Worm (Caenorhabditis elegans): ENCODE results near the gene F34H10.3.

The F34H10.3 gene

DNA sequence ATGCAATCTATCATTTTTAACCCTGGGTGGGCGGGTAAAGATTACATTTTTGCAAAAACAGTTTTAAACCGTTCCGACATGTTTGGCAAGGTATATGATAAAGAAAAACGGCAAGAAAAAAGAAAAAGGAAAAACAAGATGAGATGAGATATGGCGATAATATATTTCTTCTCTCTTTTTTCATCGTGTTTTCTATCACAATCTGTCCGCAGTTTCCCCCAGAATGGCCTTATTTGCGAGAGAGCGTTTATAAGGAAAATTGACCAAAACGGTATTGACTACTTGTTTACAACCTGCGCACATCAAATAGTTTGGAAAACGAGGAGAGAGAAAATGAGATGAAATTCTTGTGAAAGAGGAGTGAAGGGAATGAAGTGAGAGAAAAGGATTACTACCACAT, 32.6 kb upstream of the F34H10.3 start:
- TF ChIP-seq med-1 (GFP tag; optimal IDR thresholded peaks at IDR 0.05; ENCODE audit: insufficient read depth) (no peak), cog-1 (tag; optimal IDR thresholded peaks at IDR 0.05) (peak; percentile 5)

DNA sequence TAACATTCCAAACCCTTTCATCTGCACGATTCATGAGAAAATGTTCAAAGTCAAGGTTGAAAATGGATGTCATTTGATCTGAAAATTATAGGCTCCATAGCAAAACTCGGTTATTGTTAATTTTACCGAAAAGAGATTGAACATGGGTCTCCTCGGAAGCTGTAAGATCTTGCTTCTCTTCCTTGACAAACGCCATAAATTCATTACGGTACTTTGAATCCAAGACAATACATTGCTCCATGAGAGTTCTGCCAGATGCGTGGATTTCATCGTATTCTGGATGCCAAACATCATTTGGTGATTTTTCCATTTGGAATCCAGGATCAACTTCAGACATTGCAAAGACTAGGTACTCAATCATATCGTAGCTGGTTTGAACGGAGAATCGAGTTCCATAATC, 31.1 kb upstream of the F34H10.3 start:
- no peak for TF ChIP-seq T22C8.4 (GFP tag; IDR thresholded peaks at IDR 0.05)
- TF ChIP-seq klf-2 (GFP tag; conservative IDR thresholded peaks at IDR 0.05) = no peak
- TF ChIP-seq ztf-23 (GFP tag; IDR thresholded peaks at IDR 0.05) = no peak
- no peak for TF ChIP-seq tab-1 (GFP tag; IDR thresholded peaks at IDR 0.05)

DNA sequence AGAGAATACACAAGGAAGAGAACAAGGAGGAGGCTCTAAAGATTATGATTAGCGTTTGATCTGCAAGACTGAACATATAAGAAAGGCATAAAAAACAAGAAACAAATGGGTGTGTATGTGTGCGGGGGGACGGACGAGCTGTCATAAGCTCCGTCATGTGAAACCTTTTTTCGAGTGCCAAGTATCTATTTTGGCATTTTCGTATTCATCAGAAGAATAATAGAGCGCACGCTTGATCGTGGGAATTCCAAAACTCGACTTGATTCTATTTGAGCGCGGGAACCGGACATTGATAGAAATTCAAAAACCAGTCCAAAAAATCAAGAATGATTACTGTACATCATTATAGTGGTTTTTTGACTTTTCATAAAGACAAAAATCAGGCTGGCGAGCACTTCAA, 21.9 kb upstream of the F34H10.3 start:
- TF ChIP-seq ref-1 (GFP tag; conservative IDR thresholded peaks at IDR 0.05) (no peak), ztf-23 (GFP tag; IDR thresholded peaks at IDR 0.05) (no peak), klf-2 (GFP tag; conservative IDR thresholded peaks at IDR 0.05) (no peak)

DNA sequence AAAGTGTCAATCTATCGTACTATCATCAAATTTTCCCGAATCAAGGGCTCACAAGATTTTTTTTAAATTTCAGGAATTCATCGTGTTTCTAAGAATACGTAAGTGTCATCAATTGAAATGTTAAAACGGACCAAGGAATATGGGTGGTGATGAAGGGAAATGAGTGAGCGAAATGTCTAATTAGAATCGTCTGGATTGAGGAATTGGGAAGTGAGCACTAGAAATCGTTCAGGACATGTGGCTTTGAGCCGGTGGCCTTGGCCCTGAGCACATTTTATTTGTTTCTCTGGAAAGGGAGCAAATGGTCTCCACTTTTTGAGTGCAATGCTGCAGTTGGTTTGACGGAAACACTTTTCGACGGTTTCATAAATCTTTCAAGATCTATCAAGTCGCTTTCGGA, 19.4 kb upstream of the F34H10.3 start:
- no peak for TF ChIP-seq ztf-23 (GFP tag; IDR thresholded peaks at IDR 0.05)
- TF ChIP-seq med-1 (GFP tag; optimal IDR thresholded peaks at IDR 0.05; ENCODE audit: insufficient read depth) = no peak
- no peak for TF ChIP-seq ztf-29 (GFP tag; IDR thresholded peaks at IDR 0.05)
- TF ChIP-seq T22C8.4 (GFP tag; IDR thresholded peaks at IDR 0.05) = no peak
- no peak for TF ChIP-seq tab-1 (GFP tag; IDR thresholded peaks at IDR 0.05)
- no peak for TF ChIP-seq klf-2 (GFP tag; conservative IDR thresholded peaks at IDR 0.05)
- TF ChIP-seq cog-1 (tag; optimal IDR thresholded peaks at IDR 0.05) = no peak

DNA sequence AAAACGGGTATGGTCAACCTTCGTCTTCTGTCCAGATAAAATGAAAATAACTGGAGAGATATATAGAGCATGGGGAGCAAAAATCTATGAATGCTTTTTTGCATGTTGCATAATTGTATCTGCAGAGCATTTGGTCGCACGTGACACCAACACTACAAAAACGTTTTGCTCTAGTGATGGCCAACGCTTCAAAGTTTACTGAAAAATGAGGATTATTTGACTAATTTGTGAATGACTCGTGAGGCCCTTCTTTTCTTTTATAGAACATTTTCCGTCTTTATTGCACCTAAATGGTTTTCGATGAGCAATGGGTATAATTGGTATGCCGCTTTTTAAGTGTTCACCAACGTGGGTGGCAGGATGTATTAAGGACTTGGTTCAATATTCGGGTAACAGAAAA, 18.7 kb upstream of the F34H10.3 start:
- TF ChIP-seq ref-1 (GFP tag; conservative IDR thresholded peaks at IDR 0.05) = no peak
- no peak for TF ChIP-seq T22C8.4 (GFP tag; IDR thresholded peaks at IDR 0.05)
- TF ChIP-seq med-1 (GFP tag; optimal IDR thresholded peaks at IDR 0.05; ENCODE audit: insufficient read depth) = no peak
- TF ChIP-seq ztf-23 (GFP tag; IDR thresholded peaks at IDR 0.05) = no peak
- TF ChIP-seq tab-1 (GFP tag; IDR thresholded peaks at IDR 0.05) = no peak
- no peak for TF ChIP-seq flt-1 (GFP tag; IDR thresholded peaks at IDR 0.05)
- TF ChIP-seq ztf-29 (GFP tag; IDR thresholded peaks at IDR 0.05) = no peak
- TF ChIP-seq klf-2 (GFP tag; conservative IDR thresholded peaks at IDR 0.05) = no peak
- TF ChIP-seq cog-1 (tag; optimal IDR thresholded peaks at IDR 0.05) = no peak

DNA sequence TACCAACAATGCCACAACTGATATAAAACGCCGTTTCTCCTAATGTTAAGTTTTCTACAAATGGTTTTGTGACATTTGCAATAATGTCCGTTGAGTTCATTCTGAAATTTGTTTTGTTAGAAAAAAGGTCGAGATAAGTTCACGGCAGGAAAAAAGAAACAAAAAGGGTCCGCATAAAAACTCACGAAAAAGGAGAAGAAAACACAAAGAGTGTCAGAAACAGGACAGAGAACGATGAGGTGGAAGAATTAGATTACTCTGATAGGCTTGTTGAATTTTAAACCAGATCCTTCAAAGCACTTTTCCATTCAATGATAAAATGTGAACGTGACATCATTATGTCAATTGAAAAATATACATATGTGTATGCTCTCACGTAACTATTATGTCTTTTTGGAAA, 18.2 kb upstream of the F34H10.3 start, which contains the start of gene aex-2:
Gene aex-2 (minus strand): TSS at position 101 of the 400 bp plus-strand sequence.
- TF ChIP-seq tab-1 (GFP tag; IDR thresholded peaks at IDR 0.05) (no peak), klf-2 (GFP tag; conservative IDR thresholded peaks at IDR 0.05) (no peak), ztf-29 (GFP tag; IDR thresholded peaks at IDR 0.05) (no peak), T22C8.4 (GFP tag; IDR thresholded peaks at IDR 0.05) (no peak), med-1 (GFP tag; optimal IDR thresholded peaks at IDR 0.05; ENCODE audit: insufficient read depth) (no peak), cog-1 (tag; optimal IDR thresholded peaks at IDR 0.05) (no peak), flt-1 (GFP tag; IDR thresholded peaks at IDR 0.05) (no peak), ref-1 (GFP tag; conservative IDR thresholded peaks at IDR 0.05) (no peak), ztf-23 (GFP tag; IDR thresholded peaks at IDR 0.05) (no peak)

DNA sequence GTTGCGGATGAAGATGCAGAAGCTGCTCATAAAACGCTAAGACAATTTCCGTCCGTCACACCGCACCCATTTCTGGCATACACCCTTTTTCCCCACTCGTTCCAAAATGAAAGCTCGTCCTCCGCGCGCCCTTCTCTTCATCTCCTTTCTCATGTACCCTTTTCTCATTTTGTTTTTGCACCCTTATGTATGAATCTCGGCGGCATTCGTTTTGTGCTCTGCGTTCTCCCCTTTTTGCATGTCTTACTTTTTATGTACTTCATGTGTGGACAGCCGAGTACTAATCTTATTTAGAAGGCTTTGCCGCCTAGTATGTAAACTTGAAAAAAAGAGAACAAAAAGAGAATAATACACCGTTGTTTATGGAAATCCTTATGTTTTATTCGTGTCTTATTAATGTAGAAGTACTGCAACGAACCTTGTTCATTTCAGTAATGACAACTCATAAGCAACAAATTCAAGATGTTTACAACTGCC, 13.3 kb upstream of the F34H10.3 start, which contains the start of gene F34H10.4:
Gene F34H10.4 (plus strand): TSS at position 427 of the 477 bp plus-strand sequence.
- TF ChIP-seq ztf-23 (GFP tag; IDR thresholded peaks at IDR 0.05) = no peak
- TF ChIP-seq med-1 (GFP tag; optimal IDR thresholded peaks at IDR 0.05; ENCODE audit: insufficient read depth) = no peak
- TF ChIP-seq ztf-29 (GFP tag; IDR thresholded peaks at IDR 0.05) = no peak

DNA sequence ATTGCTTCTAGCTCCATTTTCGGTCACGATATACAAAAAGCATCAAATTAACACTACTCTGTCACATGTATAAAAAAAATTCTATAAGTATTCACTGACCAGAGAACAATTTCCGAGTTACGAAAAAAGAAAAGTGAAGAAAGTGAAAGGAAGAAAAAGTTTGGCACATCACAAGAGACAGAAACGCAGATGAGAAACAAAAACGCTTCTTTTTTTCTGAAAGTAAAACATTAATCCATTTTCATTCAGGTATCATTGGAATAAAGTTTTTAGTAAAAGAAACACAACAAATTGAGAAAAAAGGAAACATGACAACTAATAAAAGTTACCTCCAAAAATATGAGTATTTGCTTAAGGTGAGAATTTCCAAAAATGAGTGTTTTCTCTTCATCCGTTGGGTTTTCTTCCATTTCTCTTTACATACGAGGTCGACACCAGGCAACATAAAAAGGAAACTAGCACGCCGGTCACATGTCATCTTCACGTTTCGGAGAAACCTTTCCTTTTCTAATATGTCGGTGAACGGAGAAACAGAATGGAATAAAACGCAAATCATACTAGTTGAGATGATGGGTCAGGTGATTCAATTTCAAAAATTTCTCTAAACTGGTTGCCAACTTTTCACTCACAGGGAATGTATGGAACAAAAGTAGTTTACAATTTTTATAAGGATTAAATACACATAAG, 8.1 kb upstream of the F34H10.3 start:
- TF ChIP-seq tab-1 (GFP tag; IDR thresholded peaks at IDR 0.05) = no peak
- TF ChIP-seq T22C8.4 (GFP tag; IDR thresholded peaks at IDR 0.05) = no peak
- no peak for TF ChIP-seq klf-2 (GFP tag; conservative IDR thresholded peaks at IDR 0.05)
- TF ChIP-seq ztf-23 (GFP tag; IDR thresholded peaks at IDR 0.05) = no peak
- no peak for TF ChIP-seq flt-1 (GFP tag; IDR thresholded peaks at IDR 0.05)
- TF ChIP-seq med-1 (GFP tag; optimal IDR thresholded peaks at IDR 0.05; ENCODE audit: insufficient read depth) = no peak
- TF ChIP-seq ztf-29 (GFP tag; IDR thresholded peaks at IDR 0.05) = no peak
- TF ChIP-seq ref-1 (GFP tag; conservative IDR thresholded peaks at IDR 0.05) = no peak
- no peak for TF ChIP-seq cog-1 (tag; optimal IDR thresholded peaks at IDR 0.05)

DNA sequence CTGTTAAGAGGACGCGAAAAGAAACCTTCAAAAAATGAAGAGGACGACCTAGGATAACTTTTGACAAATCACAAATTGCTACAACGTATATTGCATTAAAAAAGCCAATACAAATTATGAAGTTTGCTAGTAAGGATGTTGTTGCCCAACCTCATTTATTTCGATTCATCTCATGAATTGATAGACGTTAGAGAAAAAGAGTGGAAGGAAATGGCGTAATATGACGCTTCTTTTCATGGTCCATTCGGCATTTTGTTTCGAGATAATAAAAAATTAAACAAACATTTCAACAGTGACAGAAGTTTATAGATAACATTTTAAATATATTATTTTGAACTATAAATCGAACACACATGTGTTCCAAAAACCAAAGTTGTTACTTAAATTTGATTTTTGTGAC, 6.1 kb upstream of the F34H10.3 start:
- TF ChIP-seq klf-2 (GFP tag; conservative IDR thresholded peaks at IDR 0.05) (no peak), cog-1 (tag; optimal IDR thresholded peaks at IDR 0.05) (no peak)

DNA sequence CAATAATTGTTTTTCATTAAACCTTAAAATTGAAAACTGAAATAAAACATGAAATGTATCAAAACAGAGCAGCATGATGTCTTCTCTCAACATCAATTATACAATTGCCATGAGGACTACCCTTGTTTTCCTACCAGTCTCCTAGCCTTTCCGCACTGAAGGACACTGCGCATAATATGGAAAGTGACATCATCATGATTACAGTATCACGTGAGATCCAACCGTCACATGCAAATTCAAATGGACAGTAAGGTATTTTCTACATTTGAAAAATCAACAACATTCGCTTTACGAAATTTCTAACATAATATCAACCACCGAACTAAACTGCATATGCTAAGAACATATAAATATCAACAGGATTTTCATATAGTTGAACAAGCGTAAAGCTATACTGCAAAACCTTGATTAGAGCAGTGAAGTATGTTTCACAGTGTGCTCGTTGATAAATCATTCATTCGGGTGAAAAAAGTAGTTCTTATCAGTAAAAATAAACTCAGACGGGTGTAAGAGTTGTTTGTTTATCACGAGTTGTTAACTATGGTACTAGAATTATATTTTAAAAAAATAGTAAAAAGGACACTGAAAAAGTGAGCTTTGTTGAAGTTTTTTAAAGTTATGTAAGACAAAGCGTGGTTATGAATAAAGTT, 4.1 kb upstream of the F34H10.3 start:
- no peak for TF ChIP-seq T22C8.4 (GFP tag; IDR thresholded peaks at IDR 0.05)
- TF ChIP-seq ref-1 (GFP tag; conservative IDR thresholded peaks at IDR 0.05) = no peak
- no peak for TF ChIP-seq ztf-29 (GFP tag; IDR thresholded peaks at IDR 0.05)
- TF ChIP-seq flt-1 (GFP tag; IDR thresholded peaks at IDR 0.05) = no peak
- no peak for TF ChIP-seq cog-1 (tag; optimal IDR thresholded peaks at IDR 0.05)
- no peak for TF ChIP-seq ztf-23 (GFP tag; IDR thresholded peaks at IDR 0.05)
- no peak for TF ChIP-seq tab-1 (GFP tag; IDR thresholded peaks at IDR 0.05)
- no peak for TF ChIP-seq klf-2 (GFP tag; conservative IDR thresholded peaks at IDR 0.05)
- no peak for TF ChIP-seq med-1 (GFP tag; optimal IDR thresholded peaks at IDR 0.05; ENCODE audit: insufficient read depth)
